Fruit fly (Drosophila melanogaster) whole organism, prepupa: ENCODE data around the gene CG6479.
A peak's percentile ranks its signal among the peaks of the same experiment; 100 is the strongest.

ENCODE experiments used
- CG10631 ChIP-seq: fragments of 200-800 bp; sonication (Bioruptor generic); optimal IDR thresholded peaks from 2 replicates; lab custom pipeline; 2016; ENCODE audit warnings: missing biosample characterization, missing genetic modification characterization
- CG10669 ChIP-seq: fragments of 200-800 bp; sonication (Bioruptor generic); optimal IDR thresholded peaks from 3 replicates; lab custom pipeline; 2018; ENCODE audit warnings: missing biosample characterization, mild to moderate bottlenecking, missing genetic modification characterization, moderate library complexity
- CG11294 ChIP-seq: fragments of 200-800 bp; sonication (Bioruptor generic); IDR thresholded peaks from 2 replicates; pipeline ENCODE4 v1.3.6; 2022; ENCODE audit warnings: missing biosample characterization, missing genetic modification characterization
- CG15336 ChIP-seq: fragments of 200-800 bp; sonication (Bioruptor generic); IDR thresholded peaks from 2 replicates; pipeline ENCODE4 v1.3.6; 2022; ENCODE audit warnings: missing biosample characterization, missing genetic modification characterization
- CG32006 ChIP-seq: fragments of 200-800 bp; sonication (Bioruptor generic); optimal IDR thresholded peaks from 3 replicates; lab custom pipeline; 2017; ENCODE audit warnings: missing biosample characterization, mild to moderate bottlenecking, missing genetic modification characterization
- CG3919 ChIP-seq: fragments of 200-800 bp; sonication (Bioruptor generic); optimal IDR thresholded peaks from 3 replicates; lab custom pipeline; 2016; ENCODE audit warnings: missing biosample characterization, missing genetic modification characterization
- CG4318 ChIP-seq: fragments of 200-800 bp; sonication (Bioruptor generic); optimal IDR thresholded peaks from 3 replicates; lab custom pipeline; 2017; ENCODE audit warnings: missing biosample characterization, mild to moderate bottlenecking, missing genetic modification characterization
- CG6854 ChIP-seq: fragments of 200-800 bp; sonication (Bioruptor generic); optimal IDR thresholded peaks from 2 replicates; lab custom pipeline; 2017; ENCODE audit warnings: missing biosample characterization, mild to moderate bottlenecking, missing genetic modification characterization
- CG7368 ChIP-seq: fragments of 200-800 bp; sonication (Bioruptor generic); optimal IDR thresholded peaks from 3 replicates; lab custom pipeline; 2016; ENCODE audit warnings: missing biosample characterization, missing genetic modification characterization
- CG9139 ChIP-seq: fragments of 200-800 bp; sonication (Bioruptor generic); optimal IDR thresholded peaks from 3 replicates; lab custom pipeline; 2017; ENCODE audit warnings: missing biosample characterization, mild to moderate bottlenecking, missing genetic modification characterization
- Eip75B ChIP-seq: fragments of 200-800 bp; sonication (Bioruptor generic); optimal IDR thresholded peaks from 3 replicates; lab custom pipeline; 2016; ENCODE audit warnings: missing biosample characterization, missing genetic modification characterization
- Gug ChIP-seq: fragments of 200-800 bp; sonication (Bioruptor generic); IDR thresholded peaks from 2 replicates; pipeline ENCODE4 v1.3.6; 2022; ENCODE audit warnings: missing biosample characterization, missing genetic modification characterization
- Smox ChIP-seq: fragments of 200-800 bp; sonication (Bioruptor generic); optimal IDR thresholded peaks from 3 replicates; lab custom pipeline; 2016; ENCODE audit warnings: missing biosample characterization, missing genetic modification characterization
- Sox102F ChIP-seq: fragments of 200-800 bp; sonication (Bioruptor generic); optimal IDR thresholded peaks from 2 replicates; lab custom pipeline; 2016; ENCODE audit warnings: missing biosample characterization, mild to moderate bottlenecking, missing genetic modification characterization
- achi ChIP-seq: fragments of 200-800 bp; sonication (Bioruptor generic); optimal IDR thresholded peaks from 3 replicates; lab custom pipeline; 2016; ENCODE audit warnings: missing biosample characterization, missing genetic modification characterization
- acj6 ChIP-seq: fragments of 200-800 bp; sonication (Bioruptor generic); optimal IDR thresholded peaks from 3 replicates; lab custom pipeline; 2016; ENCODE audit warnings: missing biosample characterization, missing genetic modification characterization
- cyc ChIP-seq: fragments of 200-800 bp; sonication (Bioruptor generic); optimal IDR thresholded peaks from 3 replicates; lab custom pipeline; 2016; ENCODE audit warnings: missing biosample characterization, missing genetic modification characterization
- dac ChIP-seq: fragments of 200-800 bp; sonication (Bioruptor generic); optimal IDR thresholded peaks from 2 replicates; lab custom pipeline; 2017; ENCODE audit warnings: missing biosample characterization, mild to moderate bottlenecking, missing genetic modification characterization
- eg ChIP-seq: fragments of 200-800 bp; sonication (Bioruptor generic); IDR thresholded peaks from 3 replicates; pipeline ENCODE4 v1.3.6; 2022; ENCODE audit warnings: missing biosample characterization, missing genetic modification characterization
- fd59A ChIP-seq: fragments of 200-800 bp; sonication (Bioruptor generic); optimal IDR thresholded peaks from 2 replicates; lab custom pipeline; 2017; ENCODE audit warnings: missing biosample characterization, mild to moderate bottlenecking, missing genetic modification characterization, missing genetic modification reagents
- fd85E ChIP-seq: fragments of 200-800 bp; sonication (Bioruptor generic); optimal IDR thresholded peaks from 3 replicates; lab custom pipeline; 2016; ENCODE audit warnings: missing biosample characterization, missing genetic modification characterization
- fkh ChIP-seq: fragments of 200-800 bp; sonication (Bioruptor generic); optimal IDR thresholded peaks from 3 replicates; lab custom pipeline; 2017; ENCODE audit warnings: missing biosample characterization, mild to moderate bottlenecking, missing genetic modification characterization, moderate library complexity
- net ChIP-seq: fragments of 200-800 bp; sonication (Bioruptor generic); optimal IDR thresholded peaks from 3 replicates; lab custom pipeline; 2016; ENCODE audit warnings: missing biosample characterization, missing genetic modification characterization
- salr ChIP-seq, 2 experiments: fragments of 200-800 bp; sonication (Bioruptor generic); optimal IDR thresholded peaks; 3 replicates each; lab custom pipeline; 2016 to 2018; ENCODE audit warnings: missing biosample characterization in 2 of 2, missing genetic modification characterization in 2 of 2, mild to moderate bottlenecking in 1 of 2
- spab ChIP-seq: fragments of 200-800 bp; sonication (Bioruptor generic); optimal IDR thresholded peaks from 2 replicates; lab custom pipeline; 2017; ENCODE audit warnings: missing biosample characterization, mild to moderate bottlenecking, missing genetic modification characterization, missing genetic modification reagents
- ss ChIP-seq, 2 experiments: fragments of 200-800 bp; sonication (Bioruptor generic); optimal IDR thresholded peaks; 2 replicates in 1 of 2; 3 replicates in 1 of 2; lab custom pipeline; 2017 to 2018; ENCODE audit warnings: mild to moderate bottlenecking in 2 of 2, missing biosample characterization in 2 of 2, missing genetic modification characterization in 2 of 2, moderate library complexity in 1 of 2
- svp ChIP-seq: fragments of 200-800 bp; sonication (Bioruptor generic); peaks from one replicate; lab custom pipeline; 2016; ENCODE audit warnings: missing biosample characterization, missing genetic modification characterization
- vri ChIP-seq: fragments of 200-800 bp; sonication (Bioruptor generic); optimal IDR thresholded peaks from 3 replicates; lab custom pipeline; 2016; ENCODE audit warnings: missing biosample characterization, mild to moderate bottlenecking, missing genetic modification characterization

Gene CG6479

dm6 chr3L:17341216-17341615 lies 2.2 kb upstream of the CG6479 start, which contains the start of gene CG13727:
Gene CG13727, minus strand, starts transcription at chr3L:17341316.
- TF ChIP-seq fd59A (GFP tag; lab: Kevin White, UChicago) = no peak
- TF ChIP-seq CG10631 (GFP tag; lab: Kevin White, UChicago) = no peak
- TF ChIP-seq fkh (GFP tag; lab: Kevin White, UChicago) = no peak
- TF ChIP-seq dac (GFP tag; lab: Kevin White, UChicago) = no peak

- TF ChIP-seq CG4318 (no peak), svp (GFP tag; lab: Kevin White, UChicago) (peak; percentile 27)
- TF ChIP-seq, all 60 proteins: peak for 1
These were observed 694 bp upstream of the CG6479 start for dm6 chr3L:17339756-17340155.

DNA sequence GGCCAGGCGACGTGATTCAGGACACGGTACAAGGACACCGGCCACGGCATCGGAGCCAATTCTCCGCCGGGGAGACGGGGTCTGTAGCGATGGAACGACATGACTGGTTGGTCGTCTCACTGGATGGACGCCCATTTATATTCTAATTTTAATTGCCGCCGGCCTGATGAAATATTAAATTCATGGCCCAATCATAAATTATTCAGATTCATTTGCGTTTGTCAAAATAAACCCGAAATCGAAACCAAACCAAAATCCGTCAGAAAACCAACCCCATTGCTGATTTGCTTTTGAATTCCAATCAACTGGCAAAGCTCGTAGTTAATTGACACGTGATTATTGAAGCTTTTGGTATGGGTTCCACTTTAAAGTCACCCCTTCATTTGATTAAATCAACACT lies 10.0 kb downstream of the CG6479 start, which contains the start of gene Or74a:
Gene Or74a, minus strand, starts transcription at position 101 of the 400 bp plus-strand sequence.
- TF ChIP-seq CG3919 (GFP tag; lab: Kevin White, UChicago) = no peak
- TF ChIP-seq CG10669 (GFP tag; lab: Kevin White, UChicago) = no peak
- no peak for TF ChIP-seq CG6854 (GFP tag; lab: Kevin White, UChicago)
- TF ChIP-seq vri (GFP tag; lab: Kevin White, UChicago) = no peak
- TF ChIP-seq Eip75B (GFP tag; lab: Kevin White, UChicago) = no peak
- no peak for TF ChIP-seq eg (GFP tag; lab: Robert Waterston, UW)
- no peak for TF ChIP-seq CG4318
- no peak for TF ChIP-seq Smox (GFP tag; lab: Kevin White, UChicago)

DNA sequence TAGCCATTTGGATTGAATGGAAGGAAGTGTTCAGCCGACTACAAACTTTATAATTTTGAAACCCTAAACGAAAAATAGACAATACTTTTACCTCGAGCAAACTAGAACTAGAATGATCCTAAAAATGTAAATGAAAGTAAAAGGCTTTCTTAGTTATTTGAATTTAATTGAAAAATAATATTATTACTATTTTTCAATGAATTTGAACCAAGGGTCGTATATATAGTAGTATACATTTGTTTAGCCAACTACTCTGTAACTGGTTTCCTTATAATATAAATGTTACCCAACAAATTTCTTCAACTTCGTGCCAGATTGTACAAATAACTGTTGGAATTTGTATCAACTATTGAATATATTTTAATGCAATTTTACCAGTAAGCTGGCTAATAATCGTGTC lies 13.6 kb downstream of the CG6479 start, which contains the start of gene CG13725:
Gene CG13725, minus strand, starts transcription at position 101 of the 400 bp plus-strand sequence.
- no peak for TF ChIP-seq acj6

DNA sequence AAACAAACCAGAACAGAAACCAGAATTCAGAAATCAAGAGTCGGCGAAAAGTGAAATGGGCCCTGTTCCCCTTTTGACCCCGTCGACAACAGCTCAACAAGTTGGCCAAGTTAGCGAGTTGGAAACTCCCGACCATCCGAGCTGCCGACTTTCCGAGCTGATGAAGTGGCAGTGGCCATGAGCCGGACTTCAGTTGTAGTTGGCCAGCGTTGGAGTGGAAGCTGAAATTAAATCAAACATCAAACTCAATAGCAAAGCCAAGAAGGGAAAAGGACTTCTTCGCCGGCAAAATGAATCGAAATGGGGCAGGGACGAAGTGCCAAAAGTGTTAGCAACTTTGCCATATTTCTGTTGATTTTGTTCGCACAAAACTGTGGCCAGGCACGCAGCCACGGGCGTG lies 16.5 kb downstream of the CG6479 start, which contains the start of gene CG13724:
Gene CG13724, plus strand, starts transcription at position 301 of the 400 bp plus-strand sequence.
- TF ChIP-seq salr (GFP tag; optimal IDR thresholded peaks at IDR 0.05; lab: Kevin White, UChicago) = no peak
- TF ChIP-seq svp (GFP tag; lab: Kevin White, UChicago) = peak; percentile 13

DNA sequence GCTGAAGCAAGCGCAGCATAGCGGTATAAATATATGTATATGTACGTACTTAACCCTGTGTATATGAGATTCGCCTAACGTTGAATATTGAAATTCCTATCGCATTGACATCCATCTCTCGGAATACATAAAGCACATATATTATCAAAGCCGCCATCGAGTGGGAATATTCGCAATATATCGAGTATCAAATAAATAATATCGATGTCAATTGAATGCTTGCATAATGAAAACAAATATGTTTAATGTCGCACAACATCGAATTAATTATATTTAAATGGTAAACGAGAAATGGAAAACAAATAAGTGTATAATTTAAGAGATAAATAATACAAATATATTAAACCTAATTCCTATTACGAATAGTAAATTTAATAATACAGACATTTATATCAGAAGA lies 18.4 kb downstream of the CG6479 start, which contains the start of gene ND-24L:
Gene ND-24L, minus strand, starts transcription at position 101 of the 400 bp plus-strand sequence.
- TF ChIP-seq achi (GFP tag; lab: Kevin White, UChicago) (no peak), vri (GFP tag; lab: Kevin White, UChicago) (no peak), CG32006 (no peak)

dm6 chr3L:17316220-17316619 lies 22.8 kb downstream of the CG6479 start:
- TF ChIP-seq Gug (GFP tag; lab: Robert Waterston, UW) (no peak), CG7368 (GFP tag; lab: Kevin White, UChicago) (no peak)
- TF ChIP-seq, all 60 proteins: peak for 0

dm6 chr3L:17310509-17310908 lies 28.6 kb downstream of the CG6479 start:
- no peak for TF ChIP-seq Sox102F (GFP tag; lab: Kevin White, UChicago)
- TF ChIP-seq acj6 = no peak
- no peak for TF ChIP-seq CG9139
- TF ChIP-seq ss (GFP tag; optimal IDR thresholded peaks at IDR 0.05; lab: Kevin White, UChicago) = no peak
- no peak for TF ChIP-seq CG15336 (GFP tag; lab: Robert Waterston, UW)
- 0 out of 3 replicates have a peak, but pooled peaks have one; percentile 12 for TF ChIP-seq eg (GFP tag; lab: Robert Waterston, UW)
- TF ChIP-seq dac (GFP tag; lab: Kevin White, UChicago) = no peak
- TF ChIP-seq CG11294 (GFP tag; lab: Robert Waterston, UW) = no peak
- no peak for TF ChIP-seq cyc
- no peak for TF ChIP-seq net (GFP tag; lab: Kevin White, UChicago)
- no peak for TF ChIP-seq spab (GFP tag; lab: Kevin White, UChicago)
- TF ChIP-seq fd59A (GFP tag; lab: Kevin White, UChicago) = no peak
- no peak for TF ChIP-seq fd85E (GFP tag; lab: Kevin White, UChicago)
- TF ChIP-seq CG32006 = peak; percentile 6
